Fruit fly (Drosophila melanogaster): ENCODE results near the gene Ork1.

The Ork1 gene

dm6 chrX:10877087-10877935 is 13.7 kb downstream of the Ork1 start, which contains the start of gene CG1637 (continued):
- peak; percentile 51; the same call in 1 of the 2 replicates for TF ChIP-seq CG42726 (GFP tag; IDR thresholded peaks at IDR 0.05; ENCODE audit: partially characterized antibody)

DNA sequence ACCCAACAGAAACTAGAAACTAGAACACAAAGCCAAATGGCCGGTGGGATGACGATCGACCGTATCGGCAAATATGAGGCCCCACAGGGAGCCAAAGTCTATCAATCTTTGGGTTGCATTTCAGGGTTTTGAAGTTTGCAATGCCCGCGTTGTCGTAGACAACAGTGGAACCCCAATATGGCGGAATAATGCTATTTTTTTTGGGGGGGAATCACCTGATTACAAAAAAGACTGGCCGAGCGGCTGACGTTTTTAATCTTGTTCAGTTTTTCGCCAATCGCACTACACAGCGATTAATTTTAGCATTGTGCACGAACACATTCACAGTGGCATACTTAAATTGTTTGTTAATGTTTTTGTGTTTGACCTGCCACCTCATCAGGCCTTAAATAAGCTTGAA is 14.6 kb downstream of the Ork1 start:
- TF ChIP-seq sug (tag; optimal IDR thresholded peaks at IDR 0.05) (peak; percentile 56), lilli (GFP tag; optimal IDR thresholded peaks at IDR 0.05) (no peak)

DNA sequence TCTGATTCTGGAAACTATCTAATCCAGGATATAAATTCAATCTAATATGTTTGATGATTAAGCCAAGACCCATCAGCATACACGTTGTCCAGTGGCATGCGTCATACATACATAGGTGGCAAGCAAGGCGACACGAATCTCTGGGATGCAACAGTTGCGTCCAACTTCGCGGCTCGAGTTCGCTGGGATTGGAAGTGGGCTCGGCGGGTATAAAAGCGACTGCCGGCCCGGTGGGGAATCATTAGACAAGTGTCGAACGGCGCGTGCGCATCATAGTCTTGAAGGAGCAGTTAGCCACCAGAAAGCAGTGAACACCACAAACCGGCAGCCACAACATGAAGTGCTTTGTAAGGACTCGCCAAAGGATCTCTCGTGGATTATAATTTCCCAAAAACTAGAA is 22.0 kb downstream of the Ork1 start, which contains the start of gene CG2157:
CG2157 (plus strand) TSS at position 240 of the 400 bp plus-strand sequence.
- TF ChIP-seq lmd (GFP tag; IDR thresholded peaks at IDR 0.05) (no peak), Atf6 (GFP tag; IDR thresholded peaks at IDR 0.05) (no peak), Camta (GFP tag; optimal IDR thresholded peaks at IDR 0.05) (no peak), fd102C (GFP tag; optimal IDR thresholded peaks at IDR 0.05) (no peak), CG5180 (GFP tag; optimal IDR thresholded peaks at IDR 0.05) (peak; percentile 95), ken (GFP tag; IDR thresholded peaks at IDR 0.05) (0 out of 3 replicates have a peak, but pooled peaks have one; percentile 26)

- no peak for TF ChIP-seq CG17186 (GFP tag; optimal IDR thresholded peaks at IDR 0.05)
- TF ChIP-seq CG8281 (tag; optimal IDR thresholded peaks at IDR 0.05): peak; percentile 92
- 0 out of 3 replicates have a peak, but pooled peaks have one; percentile 41 for TF ChIP-seq hb (GFP tag; IDR thresholded peaks at IDR 0.05; ENCODE audit: partially characterized antibody)
- 0 out of 3 replicates have a peak, but pooled peaks have one; percentile 6 for TF ChIP-seq Dbx (GFP tag; IDR thresholded peaks at IDR 0.05)
- TF ChIP-seq yki (optimal IDR thresholded peaks at IDR 0.05): no peak
- TF ChIP-seq ab (GFP tag; optimal IDR thresholded peaks at IDR 0.05): no peak
- peak; percentile 28 for TF ChIP-seq sens (GFP tag)
- TF ChIP-seq CG11398 (GFP tag; optimal IDR thresholded peaks at IDR 0.05): no peak
These were observed 23.4 kb downstream of the Ork1 start for dm6 chrX:10867692-10868091.

dm6 chrX:10865580-10866331 is 25.3 kb downstream of the Ork1 start:
- peak; percentile 74 for TF ChIP-seq bigmax (GFP tag; optimal IDR thresholded peaks at IDR 0.05)
- peak; percentile 65 for TF ChIP-seq CG10431 (GFP tag; optimal IDR thresholded peaks at IDR 0.05)
- TF ChIP-seq CG1832 (GFP tag; optimal IDR thresholded peaks at IDR 0.05): peak; percentile 85
- TF ChIP-seq CG7839 (tag; optimal IDR thresholded peaks at IDR 0.05): no peak
- TF ChIP-seq CG6791 (GFP tag; IDR thresholded peaks at IDR 0.05; ENCODE audit: partially characterized antibody): 0 out of 3 replicates have a peak, but pooled peaks have one; percentile 5
- peak; percentile 36; the same call in 1 of the 2 replicates for TF ChIP-seq wdn (GFP tag; IDR thresholded peaks at IDR 0.05)
- TF ChIP-seq CG10321 (GFP tag; IDR thresholded peaks at IDR 0.05): peak; percentile 85
- no peak for TF ChIP-seq CoRest (tag; optimal IDR thresholded peaks at IDR 0.05)
- TF ChIP-seq MESR4 (GFP tag; optimal IDR thresholded peaks at IDR 0.05): no peak
- peak; percentile 62 for TF ChIP-seq pfk (GFP tag; optimal IDR thresholded peaks at IDR 0.05)
- peak; percentile 31 for TF ChIP-seq CG8290 (GFP tag; optimal IDR thresholded peaks at IDR 0.05)
- peak in 1 of 2 experiments; percentile 13 for TF ChIP-seq CG8290 (tag; optimal IDR thresholded peaks at IDR 0.05)
- TF ChIP-seq insv (GFP tag; optimal IDR thresholded peaks at IDR 0.05): peak in 1 of 2 experiments; percentile 7

Data from whole organism, embryonic.